Worm (Caenorhabditis elegans) whole organism, L3 larva: ENCODE data around the gene str-171.

Experiments used
- ZK546.5 ChIP-seq: sonication (generic microtip); optimal IDR thresholded peaks from 2 replicates; lab custom pipeline; 2017; ENCODE audit warnings: missing biosample characterization, missing genetic modification characterization
- aly-2 ChIP-seq: fragments of 150-350 bp; optimal IDR thresholded peaks from 2 replicates; lab custom pipeline; 2014; ENCODE audit warnings: missing biosample characterization, missing genetic modification characterization
- fkh-10 ChIP-seq: sonication (generic microtip); optimal IDR thresholded peaks from 2 replicates; lab custom pipeline; 2017; ENCODE audit warnings: missing biosample characterization, missing genetic modification reagents, missing genetic modification characterization
- fos-1 ChIP-seq: fragments of 150-350 bp; optimal IDR thresholded peaks from 2 replicates; lab custom pipeline; 2014; ENCODE audit warnings: missing biosample characterization, missing genetic modification characterization
- jun-1 ChIP-seq: fragments of 150-350 bp; optimal IDR thresholded peaks from 2 replicates; lab custom pipeline; 2014; ENCODE audit warnings: missing biosample characterization, missing genetic modification reagents, missing genetic modification characterization
- nfya-1 ChIP-seq: sonication (generic microtip); optimal IDR thresholded peaks from 2 replicates; lab custom pipeline; 2017; ENCODE audit warnings: missing genetic modification characterization, mild to moderate bottlenecking, missing compliant biosample characterization, antibody characterized with exemption, moderate library complexity; ENCODE audit not compliant: insufficient read depth
- nhr-11 ChIP-seq: fragments of 150-350 bp; optimal IDR thresholded peaks from 2 replicates; lab custom pipeline; 2014; ENCODE audit warnings: missing biosample characterization, missing genetic modification characterization
- nhr-12 ChIP-seq: fragments of 150-350 bp; optimal IDR thresholded peaks from 2 replicates; lab custom pipeline; 2014; ENCODE audit warnings: missing biosample characterization, missing genetic modification characterization
- nhr-23 ChIP-seq: fragments of 150-350 bp; optimal IDR thresholded peaks from 2 replicates; lab custom pipeline; 2014; ENCODE audit warnings: missing biosample characterization, missing genetic modification reagents, missing genetic modification characterization
- nhr-237 ChIP-seq: fragments of 150-350 bp; optimal IDR thresholded peaks from 2 replicates; lab custom pipeline; 2014; ENCODE audit warnings: missing biosample characterization, missing genetic modification characterization
- tbx-2 ChIP-seq: sonication (generic microtip); optimal IDR thresholded peaks from 2 replicates; lab custom pipeline; 2016; ENCODE audit warnings: mild to moderate bottlenecking, missing genetic modification characterization, missing compliant biosample characterization
- unc-39 ChIP-seq: sonication (generic microtip); optimal IDR thresholded peaks from 4 replicates; lab custom pipeline; 2017; ENCODE audit warnings: missing biosample characterization, missing genetic modification characterization

DNA sequence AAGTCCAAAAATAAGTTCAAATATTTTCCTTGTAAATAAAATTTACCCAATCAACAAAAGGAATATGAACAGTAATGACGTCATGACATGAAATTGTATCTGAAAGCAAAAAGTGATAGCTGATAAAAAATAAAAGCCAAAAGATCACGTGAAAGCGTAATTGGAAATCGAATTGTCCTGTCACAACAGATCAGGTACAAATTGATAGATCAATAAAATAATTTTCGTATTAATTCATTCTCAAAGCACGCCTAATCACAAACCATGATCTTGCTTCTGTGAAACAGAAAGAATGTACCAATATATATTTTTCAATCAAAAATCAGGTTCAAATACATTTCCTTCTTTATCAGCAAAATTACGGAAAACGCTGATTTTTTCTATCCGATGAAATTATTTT lies 12.8 kb downstream of the str-171 start, which contains the start of gene flor-1:
- TF ChIP-seq jun-1 (tag; lab: Kevin White, UChicago) (no peak), aly-2 (tag; lab: Kevin White, UChicago) (no peak), fos-1 (tag; lab: Kevin White, UChicago) (no peak), ZK546.5 (no peak), tbx-2 (tag; lab: Kevin White, UChicago) (no peak), unc-39 (no peak), nhr-12 (tag; lab: Kevin White, UChicago) (no peak), fkh-10 (GFP tag; lab: Kevin White, UChicago) (no peak), nhr-237 (tag; lab: Kevin White, UChicago) (no peak), nhr-23 (tag; lab: Kevin White, UChicago) (no peak), nhr-11 (no peak), nfya-1 (tag; lab: Kevin White, UChicago) (no peak)
